Worm (Caenorhabditis elegans) whole organism, L3 larva: ENCODE measurements around the gene F14D2.14.

ENCODE experiments used
- ama-1 ChIP-seq: fragments of 150-350 bp; optimal IDR thresholded peaks from 2 replicates; lab custom pipeline; 2018
- egl-5 ChIP-seq: fragments of 150-350 bp; optimal IDR thresholded peaks from 2 replicates; lab custom pipeline; 2017; ENCODE audit warnings: missing biosample characterization, missing genetic modification reagents, missing genetic modification characterization, inconsistent platforms
- elt-3 ChIP-seq, 3 experiments: fragments of 150-350 bp in 1 of 3; sonication (generic microtip) in 2 of 3; optimal IDR thresholded peaks; 2 replicates in 2 of 3; 4 replicates in 1 of 3; lab custom pipeline; 2014 to 2017; ENCODE audit warnings: missing biosample characterization in 3 of 3, missing genetic modification characterization in 3 of 3
- nhr-11 ChIP-seq: fragments of 150-350 bp; optimal IDR thresholded peaks from 2 replicates; lab custom pipeline; 2014; ENCODE audit warnings: missing biosample characterization, missing genetic modification characterization
- nhr-25 ChIP-seq: sonication (generic microtip); optimal IDR thresholded peaks from 2 replicates; lab custom pipeline; 2017; ENCODE audit warnings: missing biosample characterization, missing genetic modification characterization
- pqm-1 ChIP-seq: fragments of 150-350 bp; optimal IDR thresholded peaks from 2 replicates; lab custom pipeline; 2017; ENCODE audit warnings: missing biosample characterization, missing genetic modification characterization, inconsistent platforms

- TF ChIP-seq pqm-1 (tag; lab: Kevin White, UChicago) (no peak), elt-3 (tag; optimal IDR thresholded peaks at IDR 0.05; lab: Kevin White, UChicago) (no peak), egl-5 (no peak), nhr-11 (tag; lab: Kevin White, UChicago) (no peak), nhr-25 (tag; lab: Kevin White, UChicago) (no peak), ama-1 (lab: Kevin White, UChicago) (no peak)
These were observed 29.0 kb upstream of the F14D2.14 start, which contains the start of gene bath-9 for ce11 chrII:3376789-3377188.
